Fruit fly (Drosophila melanogaster): ENCODE results near the gene CG12589.

The CG12589 gene

dm6 chr3R:5108034-5108433 is 30.8 kb downstream of the CG12589 start:
- TF ChIP-seq EcR (GFP tag; optimal IDR thresholded peaks at IDR 0.05) (no peak), CG34367 (tag; optimal IDR thresholded peaks at IDR 0.05) (no peak), Snoo (tag; optimal IDR thresholded peaks at IDR 0.05) (no peak), rn (GFP tag; IDR thresholded peaks at IDR 0.05) (no peak), CG12605 (GFP tag; IDR thresholded peaks at IDR 0.05) (no peak), CG8301 (tag; optimal IDR thresholded peaks at IDR 0.05) (no peak), Pif1B (GFP tag; optimal IDR thresholded peaks at IDR 0.05) (no peak)

- TF ChIP-seq CG17806 (tag; optimal IDR thresholded peaks at IDR 0.05) = no peak
- TF ChIP-seq CG12605 (GFP tag; IDR thresholded peaks at IDR 0.05) = no peak
- TF ChIP-seq CG10348 (GFP tag; IDR thresholded peaks at IDR 0.05) = no peak
These were observed 31.9 kb downstream of the CG12589 start for dm6 chr3R:5106917-5107316.

dm6 chr3R:5105439-5105838 is 33.4 kb downstream of the CG12589 start:
- TF ChIP-seq CG10348 (GFP tag; IDR thresholded peaks at IDR 0.05) (no peak), CG14655 (GFP tag; optimal IDR thresholded peaks at IDR 0.05) (no peak), rn (GFP tag; IDR thresholded peaks at IDR 0.05) (no peak), CG13204 (GFP tag; optimal IDR thresholded peaks at IDR 0.05) (no peak), D1 (tag; optimal IDR thresholded peaks at IDR 0.05) (no peak), CG17806 (tag; optimal IDR thresholded peaks at IDR 0.05) (no peak), Pif1A (GFP tag; optimal IDR thresholded peaks at IDR 0.05) (no peak), CG32121 (GFP tag; IDR thresholded peaks at IDR 0.05) (no peak), CG9948 (tag; optimal IDR thresholded peaks at IDR 0.05) (no peak), CG8301 (tag; optimal IDR thresholded peaks at IDR 0.05) (no peak), CG15710 (tag; optimal IDR thresholded peaks at IDR 0.05) (no peak)

dm6 chr3R:5104212-5104611 is 34.6 kb downstream of the CG12589 start:
- TF ChIP-seq CG32121 (GFP tag; IDR thresholded peaks at IDR 0.05) = no peak
- TF ChIP-seq fd96Ca (GFP tag; IDR thresholded peaks at IDR 0.05) = no peak
- no peak for TF ChIP-seq Snoo (tag; optimal IDR thresholded peaks at IDR 0.05)
- no peak for TF ChIP-seq rn (GFP tag; IDR thresholded peaks at IDR 0.05)

- TF ChIP-seq Pif1B (GFP tag; optimal IDR thresholded peaks at IDR 0.05) (peak; percentile 7), CG14655 (GFP tag; optimal IDR thresholded peaks at IDR 0.05) (peak; percentile 15), Pif1A (GFP tag; optimal IDR thresholded peaks at IDR 0.05) (peak; percentile 51), Snoo (tag; optimal IDR thresholded peaks at IDR 0.05) (peak; percentile 3), EcR (GFP tag; optimal IDR thresholded peaks at IDR 0.05) (no peak), CG8159 (tag; optimal IDR thresholded peaks at IDR 0.05) (peak; percentile 46), CG9948 (tag; optimal IDR thresholded peaks at IDR 0.05) (peak; percentile 2), CG15710 (tag; optimal IDR thresholded peaks at IDR 0.05) (peak; percentile 29), CG13204 (GFP tag; optimal IDR thresholded peaks at IDR 0.05) (no peak)
These were observed 35.3 kb downstream of the CG12589 start for dm6 chr3R:5103362-5104003.

dm6 chr3R:5102407-5102806 is 36.4 kb downstream of the CG12589 start:
- TF ChIP-seq CG10348 (GFP tag; IDR thresholded peaks at IDR 0.05) (no peak), CG13204 (GFP tag; optimal IDR thresholded peaks at IDR 0.05) (no peak), CG8159 (tag; optimal IDR thresholded peaks at IDR 0.05) (no peak), CG12605 (GFP tag; IDR thresholded peaks at IDR 0.05) (no peak), CG17806 (tag; optimal IDR thresholded peaks at IDR 0.05) (no peak), rn (GFP tag; IDR thresholded peaks at IDR 0.05) (no peak), Pif1B (GFP tag; optimal IDR thresholded peaks at IDR 0.05) (no peak), CG32121 (GFP tag; IDR thresholded peaks at IDR 0.05) (no peak), D1 (tag; optimal IDR thresholded peaks at IDR 0.05) (no peak), Snoo (tag; optimal IDR thresholded peaks at IDR 0.05) (no peak)

- TF ChIP-seq CG14655 (GFP tag; optimal IDR thresholded peaks at IDR 0.05) = peak; percentile 72
- TF ChIP-seq EcR (GFP tag; optimal IDR thresholded peaks at IDR 0.05) = no peak
- TF ChIP-seq CG10348 (GFP tag; IDR thresholded peaks at IDR 0.05) = no peak
- TF ChIP-seq Pif1A (GFP tag; optimal IDR thresholded peaks at IDR 0.05) = peak; percentile 29
- TF ChIP-seq CG15710 (tag; optimal IDR thresholded peaks at IDR 0.05) = peak; percentile 22
- TF ChIP-seq fd96Ca (GFP tag; IDR thresholded peaks at IDR 0.05) = no peak
- TF ChIP-seq CG17806 (tag; optimal IDR thresholded peaks at IDR 0.05) = peak; percentile 72
- TF ChIP-seq rn (GFP tag; IDR thresholded peaks at IDR 0.05) = no peak
- TF ChIP-seq CG34367 (tag; optimal IDR thresholded peaks at IDR 0.05) = peak; percentile 55
- TF ChIP-seq CG8301 (tag; optimal IDR thresholded peaks at IDR 0.05) = peak; percentile 64
- TF ChIP-seq CG8159 (tag; optimal IDR thresholded peaks at IDR 0.05) = peak; percentile 67
- peak; percentile 64 for TF ChIP-seq Snoo (tag; optimal IDR thresholded peaks at IDR 0.05)
- no peak for TF ChIP-seq gl (tag; optimal IDR thresholded peaks at IDR 0.05)
- TF ChIP-seq CG32121 (GFP tag; IDR thresholded peaks at IDR 0.05) = no peak
- TF ChIP-seq Ets98B (GFP tag; IDR thresholded peaks at IDR 0.05) = no peak
- peak; percentile 43 for TF ChIP-seq Pif1B (GFP tag; optimal IDR thresholded peaks at IDR 0.05)
- TF ChIP-seq CG12605 (GFP tag; IDR thresholded peaks at IDR 0.05) = no peak
- TF ChIP-seq CG9948 (tag; optimal IDR thresholded peaks at IDR 0.05) = peak; percentile 54
- peak; percentile 33 for TF ChIP-seq D1 (tag; optimal IDR thresholded peaks at IDR 0.05)
- no peak for TF ChIP-seq CG4496 (GFP tag; IDR thresholded peaks at IDR 0.05)
- no peak for TF ChIP-seq CG13204 (GFP tag; optimal IDR thresholded peaks at IDR 0.05)
These were observed 38.3 kb downstream of the CG12589 start for dm6 chr3R:5100323-5101055.

Data from whole organism, pupa.